Worm (Caenorhabditis elegans) whole organism, L4 larva: ENCODE measurements around the gene T25G12.6.

Experiments used
- D1046.2 ChIP-seq: fragments of 200-800 bp; sonication (Bioruptor generic); IDR thresholded peaks from 2 replicates; pipeline ENCODE4 v1.3.6; 2022; ENCODE audit warnings: missing genetic modification characterization, missing compliant biosample characterization
- F26F4.8 ChIP-seq: fragments of 200-800 bp; sonication (Bioruptor generic); conservative IDR thresholded peaks from 2 replicates; pipeline ENCODE4 v1.3.6; 2022; ENCODE audit warnings: missing genetic modification characterization, missing compliant biosample characterization
- F44E2.7 ChIP-seq: fragments of 200-800 bp; sonication (Bioruptor generic); IDR thresholded peaks from 2 replicates; pipeline ENCODE4 v2.1.2; 2022; ENCODE audit warnings: missing genetic modification characterization, missing compliant biosample characterization
- T26A8.4 ChIP-seq: fragments of 200-800 bp; sonication (Bioruptor generic); IDR thresholded peaks from 2 replicates; pipeline ENCODE4 v1.3.6; 2022; ENCODE audit warnings: missing genetic modification characterization, missing compliant biosample characterization
- aha-1 ChIP-seq: fragments of 150-350 bp; peaks from one replicate; lab custom pipeline; 2014; ENCODE audit warnings: missing biosample characterization, missing genetic modification characterization
- ama-1 ChIP-seq: fragments of 150-350 bp; optimal IDR thresholded peaks from 2 replicates; lab custom pipeline; 2014; ENCODE audit warnings: inconsistent platforms, mixed read lengths
- attf-4 ChIP-seq: sonication (generic microtip); optimal IDR thresholded peaks from 3 replicates; lab custom pipeline; 2017; ENCODE audit warnings: missing biosample characterization, missing genetic modification characterization
- ceh-20 ChIP-seq: fragments of 200-800 bp; sonication (Bioruptor generic); IDR thresholded peaks from 2 replicates; pipeline ENCODE4 v1.3.6; 2022; ENCODE audit warnings: missing genetic modification reagents, missing genetic modification characterization, missing compliant biosample characterization
- ceh-32 ChIP-seq: sonication (generic microtip); optimal IDR thresholded peaks from 2 replicates; lab custom pipeline; 2016; ENCODE audit warnings: mild to moderate bottlenecking, missing genetic modification characterization, missing compliant biosample characterization; ENCODE audit not compliant: poor library complexity
- ceh-44 ChIP-seq: fragments of 200-800 bp; sonication (Bioruptor generic); IDR thresholded peaks from 2 replicates; pipeline ENCODE4 v1.3.6; 2022; ENCODE audit warnings: missing genetic modification reagents, missing genetic modification characterization, missing compliant biosample characterization
- ceh-62 ChIP-seq: sonication (generic microtip); optimal IDR thresholded peaks from 2 replicates; lab custom pipeline; 2017; ENCODE audit warnings: missing biosample characterization, missing genetic modification characterization
- ces-1 ChIP-seq: fragments of 150-350 bp; sonication (generic microtip); optimal IDR thresholded peaks from 4 replicates; lab custom pipeline; 2014; ENCODE audit warnings: missing biosample characterization, missing genetic modification reagents, missing genetic modification characterization
- daf-16 ChIP-seq, 3 experiments: sonication (generic microtip); optimal IDR thresholded peaks; 2 replicates each; lab custom pipeline; 2016 to 2017; ENCODE audit warnings: missing genetic modification characterization in 3 of 3, missing genetic modification reagents in 3 of 3, mild to moderate bottlenecking in 2 of 3, missing compliant biosample characterization in 2 of 3, missing biosample characterization in 1 of 3, moderate library complexity in 1 of 3
- daf-8 ChIP-seq: fragments of 200-800 bp; sonication (Bioruptor generic); IDR thresholded peaks from 2 replicates; pipeline ENCODE4 v1.3.6; 2022; ENCODE audit warnings: missing genetic modification characterization, missing compliant biosample characterization
- dmd-6 ChIP-seq: fragments of 200-800 bp; sonication (Bioruptor generic); IDR thresholded peaks from 2 replicates; pipeline ENCODE4 v1.3.6; 2022; ENCODE audit warnings: missing genetic modification reagents, missing genetic modification characterization, missing compliant biosample characterization
- dmd-9 ChIP-seq: fragments of 200-800 bp; sonication (Bioruptor generic); IDR thresholded peaks from 2 replicates; pipeline ENCODE4 v1.3.6; 2022; ENCODE audit warnings: missing genetic modification reagents, missing genetic modification characterization, missing compliant biosample characterization
- dpl-1 ChIP-seq: fragments of 150-350 bp; optimal IDR thresholded peaks from 2 replicates; lab custom pipeline; 2014; ENCODE audit warnings: missing biosample characterization, missing genetic modification reagents, missing genetic modification characterization
- duxl-1 ChIP-seq: sonication (generic microtip); optimal IDR thresholded peaks from 2 replicates; lab custom pipeline; 2016; ENCODE audit warnings: mild to moderate bottlenecking, missing genetic modification characterization, moderate library complexity, missing compliant biosample characterization; ENCODE audit not compliant: poor library complexity
- dve-1 ChIP-seq: sonication (generic microtip); optimal IDR thresholded peaks from 2 replicates; lab custom pipeline; 2017; ENCODE audit warnings: antibody characterized with exemption, mild to moderate bottlenecking, missing genetic modification characterization, missing compliant biosample characterization; ENCODE audit not compliant: insufficient read depth
- egl-27 ChIP-seq: sonication (generic microtip); optimal IDR thresholded peaks from 3 replicates; lab custom pipeline; 2017; ENCODE audit warnings: missing biosample characterization, missing genetic modification reagents, missing genetic modification characterization
- egl-43 ChIP-seq: fragments of 200-800 bp; sonication (Bioruptor generic); IDR thresholded peaks from 2 replicates; pipeline ENCODE4 v1.3.6; 2022; ENCODE audit warnings: missing genetic modification reagents, missing genetic modification characterization, missing compliant biosample characterization
- fkh-10 ChIP-seq: fragments of 150-350 bp; optimal IDR thresholded peaks from 2 replicates; lab custom pipeline; 2014; ENCODE audit warnings: missing biosample characterization, missing genetic modification reagents, missing genetic modification characterization
- hif-1 ChIP-seq, 2 experiments: sonication (generic microtip); optimal IDR thresholded peaks; 2 replicates each; lab custom pipeline; 2016 to 2017; ENCODE audit warnings: missing compliant biosample characterization in 2 of 2, missing genetic modification characterization in 2 of 2, missing genetic modification reagents in 2 of 2, missing genotype in 2 of 2, mild to moderate bottlenecking in 1 of 2
- hlh-11 ChIP-seq: fragments of 200-800 bp; sonication (Bioruptor generic); optimal IDR thresholded peaks from 2 replicates; lab custom pipeline; 2018; ENCODE audit warnings: mild to moderate bottlenecking, missing genetic modification characterization, missing compliant biosample characterization
- lim-7 ChIP-seq: fragments of 200-800 bp; sonication (Bioruptor generic); IDR thresholded peaks from 2 replicates; pipeline ENCODE4 v1.3.6; 2022; ENCODE audit warnings: missing genetic modification characterization, missing compliant biosample characterization
- lin-15B ChIP-seq: fragments of 150-350 bp; sonication (generic microtip); optimal IDR thresholded peaks from 3 replicates; lab custom pipeline; 2014; ENCODE audit warnings: missing biosample characterization, missing genetic modification characterization
- lin-29 ChIP-seq: fragments of 200-800 bp; sonication (Bioruptor generic); IDR thresholded peaks from 2 replicates; pipeline ENCODE4 v1.3.6; 2022; ENCODE audit warnings: missing genetic modification reagents, missing genetic modification characterization, missing compliant biosample characterization
- lin-39 ChIP-seq: fragments of 150-350 bp; optimal IDR thresholded peaks from 2 replicates; lab custom pipeline; 2014; ENCODE audit warnings: missing biosample characterization, missing genetic modification reagents, missing genetic modification characterization
- lsy-2 ChIP-seq, 2 experiments: fragments of 150-350 bp in 1 of 2; sonication (generic microtip) in 1 of 2; optimal IDR thresholded peaks; 2 replicates each; lab custom pipeline; 2014 to 2017; ENCODE audit warnings: missing biosample characterization in 2 of 2, missing genetic modification characterization in 2 of 2
- madf-9 ChIP-seq: fragments of 200-800 bp; sonication (Bioruptor generic); conservative IDR thresholded peaks from 2 replicates; pipeline ENCODE4 v1.3.6; 2022; ENCODE audit warnings: missing genetic modification reagents, missing genetic modification characterization, missing compliant biosample characterization
- mes-2 ChIP-seq: sonication (generic microtip); optimal IDR thresholded peaks from 2 replicates; lab custom pipeline; 2016; ENCODE audit warnings: missing genotype, mild to moderate bottlenecking, missing genetic modification characterization, missing compliant biosample characterization; ENCODE audit not compliant: poor library complexity, severe bottlenecking
- nhr-102 ChIP-seq: sonication (generic microtip); optimal IDR thresholded peaks from 2 replicates; lab custom pipeline; 2016; ENCODE audit warnings: mild to moderate bottlenecking, missing genetic modification characterization, moderate library complexity, missing compliant biosample characterization
- nhr-111 ChIP-seq: fragments of 200-800 bp; sonication (Bioruptor generic); optimal IDR thresholded peaks from 2 replicates; lab custom pipeline; 2018; ENCODE audit warnings: mild to moderate bottlenecking, missing genetic modification characterization, missing compliant biosample characterization
- nhr-237 ChIP-seq: sonication (generic microtip); optimal IDR thresholded peaks from 2 replicates; lab custom pipeline; 2017; ENCODE audit warnings: missing biosample characterization, missing genetic modification characterization
- nhr-6 ChIP-seq: fragments of 150-350 bp; optimal IDR thresholded peaks from 2 replicates; lab custom pipeline; 2014; ENCODE audit warnings: missing biosample characterization, missing genetic modification characterization
- nhr-76 ChIP-seq: fragments of 150-350 bp; optimal IDR thresholded peaks from 2 replicates; lab custom pipeline; 2014; ENCODE audit warnings: missing biosample characterization, missing genetic modification characterization
- nhr-77 ChIP-seq: fragments of 150-350 bp; optimal IDR thresholded peaks from 2 replicates; lab custom pipeline; 2014; ENCODE audit warnings: missing biosample characterization, missing genetic modification characterization
- pqm-1 ChIP-seq: sonication (generic microtip); optimal IDR thresholded peaks from 2 replicates; lab custom pipeline; 2017; ENCODE audit warnings: missing biosample characterization, missing genetic modification characterization
- sdz-12 ChIP-seq: fragments of 200-800 bp; sonication (Bioruptor generic); optimal IDR thresholded peaks from 2 replicates; lab custom pipeline; 2018; ENCODE audit warnings: mild to moderate bottlenecking, missing genetic modification characterization, missing compliant biosample characterization
- set-16 ChIP-seq: fragments of 200-800 bp; sonication (Bioruptor generic); IDR thresholded peaks from 2 replicates; pipeline ENCODE4 v1.3.6; 2022; ENCODE audit warnings: missing genetic modification reagents, missing genetic modification characterization, missing compliant biosample characterization
- snpc-4 ChIP-seq: fragments of 150-350 bp; optimal IDR thresholded peaks from 2 replicates; lab custom pipeline; 2014; ENCODE audit warnings: missing biosample characterization, missing genetic modification characterization
- spr-1 ChIP-seq: sonication (generic microtip); optimal IDR thresholded peaks from 2 replicates; lab custom pipeline; 2016; ENCODE audit warnings: mild to moderate bottlenecking, missing genetic modification characterization, missing compliant biosample characterization
- vab-7 ChIP-seq: fragments of 200-800 bp; sonication (Bioruptor generic); IDR thresholded peaks from 2 replicates; pipeline ENCODE4 v1.3.6; 2022; ENCODE audit warnings: missing genetic modification reagents, missing genetic modification characterization, missing compliant biosample characterization
- zag-1 ChIP-seq: fragments of 150-350 bp; optimal IDR thresholded peaks from 2 replicates; lab custom pipeline; 2014; ENCODE audit warnings: missing biosample characterization, missing genetic modification characterization
- zfp-2 ChIP-seq: sonication (generic microtip); optimal IDR thresholded peaks from 2 replicates; lab custom pipeline; 2016; ENCODE audit warnings: mild to moderate bottlenecking, missing genetic modification characterization, missing compliant biosample characterization
- zfp-3 ChIP-seq: fragments of 200-800 bp; sonication (Bioruptor generic); conservative IDR thresholded peaks from 2 replicates; pipeline ENCODE4 v1.3.6; 2022; ENCODE audit warnings: missing genetic modification reagents, missing genetic modification characterization, missing compliant biosample characterization
- zip-2 ChIP-seq: fragments of 150-350 bp; optimal IDR thresholded peaks from 2 replicates; lab custom pipeline; 2014; ENCODE audit warnings: missing biosample characterization, missing genetic modification characterization
- ztf-7 ChIP-seq: fragments of 150-350 bp; optimal IDR thresholded peaks from 2 replicates; lab custom pipeline; 2014; ENCODE audit warnings: missing biosample characterization, missing genetic modification characterization

Gene T25G12.6

ce11 chrX:17237439-17237838, 7.4 kb upstream of the T25G12.6 start, which contains the start of gene T25G12.11:
T25G12.11 (minus strand) TSS chrX:17237539.
- TF ChIP-seq aha-1 (peak; percentile 3), nhr-237 (no peak)
- TF ChIP-seq, all 104 proteins: peak for 1

DNA sequence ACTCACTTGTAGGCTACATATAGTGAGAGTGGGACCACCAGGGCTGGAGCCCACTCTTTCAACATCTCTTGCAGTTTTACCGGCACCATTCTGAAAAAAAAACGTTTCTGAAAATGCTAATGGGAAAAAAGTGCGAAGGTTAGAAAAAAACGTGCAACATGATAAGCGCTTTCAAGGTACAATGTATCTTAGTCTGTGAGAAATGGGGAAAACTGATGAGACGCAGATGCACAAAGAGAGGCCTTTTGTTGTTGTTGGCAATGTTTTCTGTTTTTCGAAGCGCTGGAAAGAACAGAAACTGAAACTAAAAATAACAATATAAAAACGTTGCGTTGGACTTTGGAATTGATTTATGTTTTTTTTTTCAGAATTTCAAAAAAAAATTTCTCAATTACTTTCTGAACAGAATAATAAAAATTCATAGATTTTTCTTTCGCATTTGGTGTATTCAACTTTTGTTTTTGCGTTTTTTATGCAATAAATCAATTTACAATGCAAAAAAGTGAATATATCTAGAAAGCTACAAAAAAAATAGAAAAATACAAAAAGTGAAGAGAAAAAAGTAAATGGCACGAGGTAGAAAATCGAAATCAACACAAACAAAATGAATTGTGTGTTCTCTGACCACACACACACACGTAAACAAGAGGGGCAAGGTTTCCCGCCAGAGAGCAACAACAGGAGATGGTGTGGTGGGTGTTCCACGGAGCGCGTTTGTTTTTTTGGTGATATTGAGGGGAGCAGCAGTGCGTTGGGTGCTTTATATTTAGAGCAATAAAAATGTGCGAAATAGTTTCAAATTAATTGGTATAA, 5.9 kb upstream of the T25G12.6 start, which contains the start of gene dhs-30:
Gene dhs-30 (minus strand): TSS at position 90 of the 813 bp plus-strand sequence.
- no peak for TF ChIP-seq zfp-2 (tag; lab: Kevin White, UChicago)
- no peak for TF ChIP-seq zfp-3
- no peak for TF ChIP-seq ztf-7 (tag; lab: Kevin White, UChicago)
- TF ChIP-seq D1046.2 (GFP tag; lab: Robert Waterston, UW): no peak
- TF ChIP-seq dve-1 (tag; lab: Kevin White, UChicago): peak; percentile 28
- TF ChIP-seq lin-15B (tag; lab: Kevin White, UChicago): no peak
- no peak for TF ChIP-seq vab-7
- no peak for TF ChIP-seq lim-7 (GFP tag; lab: Robert Waterston, UW)
- no peak for TF ChIP-seq nhr-111 (GFP tag; lab: Kevin White, UChicago)
- TF ChIP-seq ces-1 (GFP tag; lab: Kevin White, UChicago): no peak
- TF ChIP-seq zip-2 (tag; lab: Kevin White, UChicago): no peak
- TF ChIP-seq hif-1 (tag; optimal IDR thresholded peaks at IDR 0.05; lab: Kevin White, UChicago): peak in 1 of 2 experiments; percentile 3
- TF ChIP-seq mes-2: peak; percentile 20
- no peak for TF ChIP-seq F44E2.7 (GFP tag; lab: Robert Waterston, UW)
- TF ChIP-seq dmd-9: no peak
- TF ChIP-seq ceh-62 (tag; lab: Kevin White, UChicago): no peak
- no peak for TF ChIP-seq ceh-32
- TF ChIP-seq egl-43: no peak
- no peak for TF ChIP-seq snpc-4 (tag; lab: Kevin White, UChicago)
- no peak for TF ChIP-seq pqm-1 (tag; lab: Kevin White, UChicago)
- TF ChIP-seq nhr-102 (tag; lab: Kevin White, UChicago): no peak
- TF ChIP-seq ama-1 (lab: Kevin White, UChicago): no peak
- TF ChIP-seq lsy-2 (tag; optimal IDR thresholded peaks at IDR 0.05; lab: Kevin White, UChicago): no peak
- no peak for TF ChIP-seq ceh-44
- no peak for TF ChIP-seq lin-39
- no peak for TF ChIP-seq attf-4 (tag; lab: Kevin White, UChicago)
- TF ChIP-seq madf-9 (GFP tag; lab: Robert Waterston, UW): no peak
- TF ChIP-seq nhr-76 (tag; lab: Kevin White, UChicago): no peak
- no peak for TF ChIP-seq T26A8.4 (GFP tag; lab: Robert Waterston, UW)
- no peak for TF ChIP-seq set-16 (GFP tag; lab: Robert Waterston, UW)
- no peak for TF ChIP-seq egl-27 (tag; lab: Kevin White, UChicago)
- TF ChIP-seq dmd-6: peak; percentile 44
- TF ChIP-seq fkh-10 (GFP tag; lab: Kevin White, UChicago): peak; percentile 4
- TF ChIP-seq dpl-1 (GFP tag; lab: Kevin White, UChicago): no peak
- peak in 1 of 2 experiments; percentile 80 for TF ChIP-seq daf-16 (GFP tag; optimal IDR thresholded peaks at IDR 0.05; lab: Kevin White, UChicago)
- peak; percentile 98 for TF ChIP-seq daf-16 (tag; optimal IDR thresholded peaks at IDR 0.05; lab: Kevin White, UChicago)
- TF ChIP-seq nhr-77 (tag; lab: Kevin White, UChicago): peak; percentile 31
- TF ChIP-seq nhr-6: no peak
- no peak for TF ChIP-seq lin-29 (GFP tag; lab: Robert Waterston, UW)
- TF ChIP-seq aha-1: peak; percentile 54
- TF ChIP-seq daf-8 (GFP tag; lab: Robert Waterston, UW): no peak
- no peak for TF ChIP-seq zag-1 (tag; lab: Kevin White, UChicago)
- TF ChIP-seq ceh-20 (GFP tag; lab: Robert Waterston, UW): no peak
- TF ChIP-seq spr-1 (tag; lab: Kevin White, UChicago): no peak
- TF ChIP-seq hlh-11 (tag; lab: Kevin White, UChicago): peak; percentile 8
- no peak for TF ChIP-seq F26F4.8 (GFP tag; lab: Robert Waterston, UW)
- no peak for TF ChIP-seq sdz-12 (GFP tag; lab: Kevin White, UChicago)
- TF ChIP-seq duxl-1 (tag; lab: Kevin White, UChicago): no peak
